Worm (Caenorhabditis elegans): Measurements from ENCODE around the gene brap-2.

DNA sequence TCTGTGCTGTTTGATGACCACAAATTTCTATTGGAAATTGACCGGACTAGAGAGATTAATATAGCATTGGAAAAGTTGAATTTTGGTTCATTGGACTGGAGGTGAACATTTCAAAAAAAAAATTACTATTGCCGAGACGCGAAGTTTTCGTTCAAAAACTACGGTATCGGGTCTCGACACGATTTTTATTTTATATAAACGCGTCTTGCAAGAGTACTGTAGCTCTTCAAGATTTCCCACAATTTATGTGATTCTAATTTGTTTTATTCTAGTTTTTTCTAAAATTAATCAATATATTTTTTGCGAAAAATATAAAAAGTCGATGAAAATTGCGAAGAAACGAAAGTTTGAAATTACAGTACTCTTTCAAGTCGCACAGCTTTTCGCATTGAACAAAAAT, 22.3 kb downstream of the brap-2 start, which contains the start of gene F09E5.12:
- TF ChIP-seq ZK546.5 (tag; optimal IDR thresholded peaks at IDR 0.05), result no peak
- TF ChIP-seq mdl-1 (tag; optimal IDR thresholded peaks at IDR 0.05), result no peak
- no peak for TF ChIP-seq F13H6.1 (tag; optimal IDR thresholded peaks at IDR 0.05)
- TF ChIP-seq unc-62 (GFP tag; optimal IDR thresholded peaks at IDR 0.05), result no peak
- TF ChIP-seq dmd-4 (tag; optimal IDR thresholded peaks at IDR 0.05), result no peak
- no peak for TF ChIP-seq R02D3.7 (tag; optimal IDR thresholded peaks at IDR 0.05)

All from whole organism, L2 larva.